Worm (Caenorhabditis elegans): ENCODE results near the gene kmo-2.

DNA sequence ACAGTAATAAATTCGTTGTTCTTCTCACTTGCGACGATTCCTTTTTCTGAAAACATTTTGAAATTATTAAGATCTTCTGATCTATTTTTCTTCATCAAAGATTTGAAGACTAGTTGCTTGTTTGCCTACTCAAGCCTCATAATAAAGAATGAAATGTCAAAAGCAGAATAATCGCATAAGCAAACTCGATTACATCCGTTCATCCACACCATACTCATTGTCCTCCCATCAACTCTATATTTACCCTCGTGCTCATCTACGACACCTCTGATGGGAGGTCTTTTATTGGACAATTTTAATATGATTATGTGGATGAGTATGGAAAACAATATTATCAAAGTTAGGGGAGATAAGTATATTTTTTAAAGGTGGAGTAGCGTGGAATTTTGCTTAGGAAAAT lies 34.5 kb downstream of the kmo-2 start:
- TF ChIP-seq egl-27 (tag; optimal IDR thresholded peaks at IDR 0.05) (no peak), ctbp-1 (GFP tag; IDR thresholded peaks at IDR 0.05) (no peak), unc-62 (GFP tag; optimal IDR thresholded peaks at IDR 0.05 in 1 of 2) (no peak), unc-62 (tag; optimal IDR thresholded peaks at IDR 0.05) (no peak), lin-15B (tag; optimal IDR thresholded peaks at IDR 0.05) (no peak), ceh-20 (GFP tag; IDR thresholded peaks at IDR 0.05) (no peak), fos-1 (tag; optimal IDR thresholded peaks at IDR 0.05) (no peak), pqm-1 (tag; optimal IDR thresholded peaks at IDR 0.05) (no peak), nhr-25 (tag; optimal IDR thresholded peaks at IDR 0.05; ENCODE audit: borderline replicate concordance, insufficient read depth) (no peak), nhr-237 (tag; optimal IDR thresholded peaks at IDR 0.05) (no peak), zfp-2 (tag; optimal IDR thresholded peaks at IDR 0.05) (no peak), ztf-11 (tag; optimal IDR thresholded peaks at IDR 0.05) (no peak), nhr-76 (tag; optimal IDR thresholded peaks at IDR 0.05) (no peak), Y105C5A.15 (GFP tag; IDR thresholded peaks at IDR 0.05) (no peak), F44E2.7 (GFP tag; IDR thresholded peaks at IDR 0.05) (no peak)
